Worm (Caenorhabditis elegans) whole organism, L1 larva: ENCODE measurements around the gene K10B4.3.

ENCODE experiments used
- egl-27 ChIP-seq, 2 experiments: fragments of 150-350 bp in 1 of 2; sonication (generic microtip); optimal IDR thresholded peaks; 3 replicates each; lab custom pipeline; 2017 to 2018; ENCODE audit warnings: missing biosample characterization in 2 of 2, missing genetic modification characterization in 2 of 2, missing genetic modification reagents in 2 of 2
- ets-5 ChIP-seq: fragments of 200-800 bp; sonication (Bioruptor generic); IDR thresholded peaks from 2 replicates; pipeline ENCODE4 v1.3.6; 2022; ENCODE audit warnings: missing genetic modification characterization, missing compliant biosample characterization
- nhr-76 ChIP-seq: sonication (generic microtip); optimal IDR thresholded peaks from 2 replicates; lab custom pipeline; 2017; ENCODE audit warnings: missing biosample characterization, missing genetic modification characterization

ce11 chrII:107703-108102, 13.3 kb downstream of the K10B4.3 start:
- no peak for TF ChIP-seq ets-5 (GFP tag; lab: Robert Waterston, UW)
- TF ChIP-seq nhr-76 (tag; lab: Kevin White, UChicago), result no peak
- no peak for TF ChIP-seq egl-27 (tag; optimal IDR thresholded peaks at IDR 0.05; lab: Kevin White, UChicago)
